Worm (Caenorhabditis elegans) whole organism, L1 larva: Measurements from ENCODE around the gene mct-3.

Source experiments
- C04F5.9 ChIP-seq: sonication (generic microtip); optimal IDR thresholded peaks from 2 replicates; lab custom pipeline; 2016; ENCODE audit warnings: missing genetic modification characterization, missing compliant biosample characterization
- aly-2 ChIP-seq: fragments of 150-350 bp; optimal IDR thresholded peaks from 2 replicates; lab custom pipeline; 2014; ENCODE audit warnings: missing biosample characterization, missing genetic modification characterization
- ceh-63 ChIP-seq: fragments of 200-800 bp; sonication (Bioruptor generic); optimal IDR thresholded peaks from 2 replicates; lab custom pipeline; 2018; ENCODE audit warnings: mild to moderate bottlenecking, missing genetic modification characterization, missing compliant biosample characterization
- dsc-1 ChIP-seq: sonication (generic microtip); optimal IDR thresholded peaks from 2 replicates; lab custom pipeline; 2016; ENCODE audit warnings: mild to moderate bottlenecking, missing genetic modification characterization, missing compliant biosample characterization
- efl-1 ChIP-seq, 4 experiments: fragments of 150-350 bp; optimal IDR thresholded peaks in 3 of 4; peaks in 1 of 4; 1 replicate in 1 of 4; 2 replicates in 3 of 4; lab custom pipeline; 2014; ENCODE audit warnings: missing biosample characterization in 2 of 4, missing genetic modification characterization in 2 of 4, missing genetic modification reagents in 2 of 4
- fkh-10 ChIP-seq: sonication (generic microtip); optimal IDR thresholded peaks from 2 replicates; lab custom pipeline; 2017; ENCODE audit warnings: missing biosample characterization, missing genetic modification reagents, missing genetic modification characterization
- grh-1 ChIP-seq: fragments of 200-800 bp; sonication (Bioruptor generic); IDR thresholded peaks from 2 replicates; pipeline ENCODE4 v1.3.6; 2022; ENCODE audit warnings: missing genetic modification reagents, missing genetic modification characterization, missing compliant biosample characterization
- hlh-17 ChIP-seq: fragments of 200-800 bp; sonication (Bioruptor generic); optimal IDR thresholded peaks from 2 replicates; lab custom pipeline; 2018; ENCODE audit warnings: missing genetic modification characterization, mild to moderate bottlenecking, missing compliant biosample characterization, moderate library complexity, borderline replicate concordance
- isw-1 ChIP-seq: fragments of 200-800 bp; sonication (Bioruptor generic); IDR thresholded peaks from 2 replicates; pipeline ENCODE4 v1.3.6; 2022; ENCODE audit warnings: missing genetic modification characterization, missing compliant biosample characterization
- jun-1 ChIP-seq: fragments of 150-350 bp; optimal IDR thresholded peaks from 2 replicates; lab custom pipeline; 2014; ENCODE audit warnings: missing biosample characterization, missing genetic modification reagents, missing genetic modification characterization
- lin-15B ChIP-seq: fragments of 150-350 bp; sonication (generic microtip); optimal IDR thresholded peaks from 3 replicates; lab custom pipeline; 2014; ENCODE audit warnings: missing biosample characterization, missing genetic modification characterization
- lin-39 ChIP-seq: fragments of 150-350 bp; optimal IDR thresholded peaks from 2 replicates; lab custom pipeline; 2014; ENCODE audit warnings: missing biosample characterization, missing genetic modification reagents, missing genetic modification characterization
- mef-2 ChIP-seq: fragments of 150-350 bp; optimal IDR thresholded peaks from 2 replicates; lab custom pipeline; 2014; ENCODE audit warnings: missing biosample characterization, missing genetic modification characterization
- nhr-11 ChIP-seq: fragments of 150-350 bp; optimal IDR thresholded peaks from 2 replicates; lab custom pipeline; 2014; ENCODE audit warnings: missing biosample characterization, missing genetic modification characterization
- nhr-84 ChIP-seq: sonication (generic microtip); optimal IDR thresholded peaks from 2 replicates; lab custom pipeline; 2017; ENCODE audit warnings: missing biosample characterization, missing genetic modification characterization
- nhr-85 ChIP-seq: sonication (generic microtip); peaks from one replicate; lab custom pipeline; 2016; ENCODE audit warnings: missing genetic modification characterization, inconsistent platforms, missing compliant biosample characterization
- nhr-90 ChIP-seq: sonication (generic microtip); optimal IDR thresholded peaks from 2 replicates; lab custom pipeline; 2016; ENCODE audit warnings: mild to moderate bottlenecking, missing genetic modification characterization, missing compliant biosample characterization; ENCODE audit not compliant: poor library complexity
- pag-3 ChIP-seq: sonication (generic microtip); optimal IDR thresholded peaks from 2 replicates; lab custom pipeline; 2017; ENCODE audit warnings: missing genetic modification characterization, mild to moderate bottlenecking, missing compliant biosample characterization, antibody characterized with exemption, borderline replicate concordance; ENCODE audit not compliant: insufficient read depth
- snpc-4 ChIP-seq: fragments of 150-350 bp; optimal IDR thresholded peaks from 2 replicates; lab custom pipeline; 2014; ENCODE audit warnings: missing biosample characterization, missing genetic modification characterization
- zag-1 ChIP-seq: fragments of 150-350 bp; optimal IDR thresholded peaks from 2 replicates; lab custom pipeline; 2014; ENCODE audit warnings: missing biosample characterization, missing genetic modification characterization

Gene mct-3

ce11 chrX:13886195-13886594 is 33.5 kb downstream of the mct-3 start:
- no peak for TF ChIP-seq lin-15B (tag; lab: Kevin White, UChicago)
- no peak for TF ChIP-seq nhr-84 (tag; lab: Kevin White, UChicago)
- TF ChIP-seq nhr-90 (tag; lab: Kevin White, UChicago) = peak; percentile 8
- TF ChIP-seq nhr-85 = peak; percentile 19
- no peak for TF ChIP-seq fkh-10 (GFP tag; lab: Kevin White, UChicago)
- TF ChIP-seq isw-1 (GFP tag; lab: Robert Waterston, UW) = no peak
- TF ChIP-seq efl-1 (optimal IDR thresholded peaks at IDR 0.05; lab: Kevin White, UChicago) = no peak
- TF ChIP-seq efl-1 (GFP tag; optimal IDR thresholded peaks at IDR 0.05 in 1 of 2; lab: Kevin White, UChicago) = no peak
- TF ChIP-seq nhr-11 = no peak
- TF ChIP-seq lin-39 (tag; lab: Kevin White, UChicago) = no peak
- TF ChIP-seq grh-1 (GFP tag; lab: Robert Waterston, UW) = 0 out of 2 replicates have a peak, but pooled peaks have one; percentile 5
- no peak for TF ChIP-seq dsc-1

ce11 chrX:13893256-13893655 is 40.5 kb downstream of the mct-3 start, which contains the start of gene sra-37:
sra-37 (minus strand) TSS chrX:13893356.
- TF ChIP-seq ceh-63 (GFP tag; lab: Kevin White, UChicago) (no peak), pag-3 (tag; lab: Kevin White, UChicago) (no peak), jun-1 (tag; lab: Kevin White, UChicago) (no peak), hlh-17 (no peak)

- TF ChIP-seq snpc-4 (tag; lab: Kevin White, UChicago) (no peak), C04F5.9 (tag; lab: Kevin White, UChicago) (no peak)
Observed at ce11 chrX:13900047-13900446, 47.3 kb downstream of the mct-3 start, which contains the start of gene sra-38. sra-38 (minus strand) TSS chrX:13900147.

- TF ChIP-seq nhr-85 (peak; percentile 18), zag-1 (tag; lab: Kevin White, UChicago) (no peak)
Observed at ce11 chrX:13903328-13903727, 50.6 kb downstream of the mct-3 start, which contains the start of gene sra-39. sra-39 (minus strand) TSS chrX:13903428.

ce11 chrX:13903769-13904168 is 51.1 kb downstream of the mct-3 start:
- no peak for TF ChIP-seq efl-1 (optimal IDR thresholded peaks at IDR 0.05; lab: Kevin White, UChicago)
- TF ChIP-seq efl-1 (GFP tag; optimal IDR thresholded peaks at IDR 0.05 in 1 of 2; lab: Kevin White, UChicago) = peak in 1 of 2 experiments; percentile 30
- no peak for TF ChIP-seq mef-2 (tag; lab: Kevin White, UChicago)
- no peak for TF ChIP-seq aly-2 (tag; lab: Kevin White, UChicago)
